Fruit fly (Drosophila melanogaster): ENCODE results near the gene Nnk.

Gene Nnk

dm6 chr3R:17809014-17809413, 4.0 kb upstream of the Nnk start, which contains the start of gene Odj:
Gene Odj, minus strand, starts transcription at chr3R:17809222.
- no peak for TF ChIP-seq ey (GFP tag; optimal IDR thresholded peaks at IDR 0.05)
- TF ChIP-seq OdsH (GFP tag; optimal IDR thresholded peaks at IDR 0.05): no peak
- TF ChIP-seq rgr (GFP tag; optimal IDR thresholded peaks at IDR 0.05): no peak
- no peak for TF ChIP-seq fru (GFP tag; optimal IDR thresholded peaks at IDR 0.05)
- peak; percentile 72 for TF ChIP-seq Hr83 (GFP tag; optimal IDR thresholded peaks at IDR 0.05; ENCODE audit: poor library complexity, severe bottlenecking)
- no peak for TF ChIP-seq pan (optimal IDR thresholded peaks at IDR 0.05)

- TF ChIP-seq CG9705 (GFP tag; optimal IDR thresholded peaks at IDR 0.05) (no peak), N (GFP tag; optimal IDR thresholded peaks at IDR 0.05) (no peak), Dif (GFP tag; optimal IDR thresholded peaks at IDR 0.05; ENCODE audit: partially characterized antibody) (no peak), dl (GFP tag; optimal IDR thresholded peaks at IDR 0.05; ENCODE audit: insufficient read depth in 1 of 2, partially characterized antibody in 2 of 2) (no peak), Rel (GFP tag; optimal IDR thresholded peaks at IDR 0.05) (no peak), Rel (tag; optimal IDR thresholded peaks at IDR 0.05) (no peak), Hr78 (GFP tag; optimal IDR thresholded peaks at IDR 0.05) (no peak), sv (GFP tag; optimal IDR thresholded peaks at IDR 0.05) (no peak), h (GFP tag; optimal IDR thresholded peaks at IDR 0.05) (no peak)
These were observed 2.1 kb upstream of the Nnk start, which contains the start of gene CG17801 for dm6 chr3R:17807035-17807606. Gene CG17801, minus strand, starts transcription at chr3R:17807085.

dm6 chr3R:17803025-17803424, 2.0 kb downstream of the Nnk start, which contains the start of gene CG17806:
Gene CG17806, minus strand, starts transcription at chr3R:17803260.
- TF ChIP-seq brk (GFP tag; optimal IDR thresholded peaks at IDR 0.05): no peak
- no peak for TF ChIP-seq N (GFP tag; optimal IDR thresholded peaks at IDR 0.05)
- TF ChIP-seq Rel (GFP tag; optimal IDR thresholded peaks at IDR 0.05): no peak
- TF ChIP-seq Rel (tag; optimal IDR thresholded peaks at IDR 0.05): no peak
- peak; percentile 8 for TF ChIP-seq Myc (optimal IDR thresholded peaks at IDR 0.05)

- TF ChIP-seq sv (GFP tag; optimal IDR thresholded peaks at IDR 0.05): no peak
- no peak for TF ChIP-seq dl (GFP tag; optimal IDR thresholded peaks at IDR 0.05; ENCODE audit: insufficient read depth in 1 of 2, partially characterized antibody in 2 of 2)
- TF ChIP-seq rgr (GFP tag; optimal IDR thresholded peaks at IDR 0.05): no peak
- no peak for TF ChIP-seq dsf (GFP tag; optimal IDR thresholded peaks at IDR 0.05; ENCODE audit: borderline replicate concordance)
- TF ChIP-seq Hr83 (GFP tag; optimal IDR thresholded peaks at IDR 0.05; ENCODE audit: poor library complexity, severe bottlenecking): no peak
- TF ChIP-seq Rel (GFP tag; optimal IDR thresholded peaks at IDR 0.05): no peak
- no peak for TF ChIP-seq Rel (tag; optimal IDR thresholded peaks at IDR 0.05)
- TF ChIP-seq GATAd (GFP tag; optimal IDR thresholded peaks at IDR 0.05): no peak
- TF ChIP-seq Mio (GFP tag; optimal IDR thresholded peaks at IDR 0.05): no peak
- TF ChIP-seq OdsH (GFP tag; optimal IDR thresholded peaks at IDR 0.05): no peak
- no peak for TF ChIP-seq fru (GFP tag; optimal IDR thresholded peaks at IDR 0.05)
- TF ChIP-seq Myc (optimal IDR thresholded peaks at IDR 0.05): no peak
- TF ChIP-seq jim (GFP tag; optimal IDR thresholded peaks at IDR 0.05): no peak
- TF ChIP-seq Dif (GFP tag; optimal IDR thresholded peaks at IDR 0.05; ENCODE audit: partially characterized antibody): no peak
- TF ChIP-seq foxo (GFP tag; optimal IDR thresholded peaks at IDR 0.05): no peak
- TF ChIP-seq CG32264 (GFP tag; optimal IDR thresholded peaks at IDR 0.05): no peak
- TF ChIP-seq ey (GFP tag; optimal IDR thresholded peaks at IDR 0.05): no peak
- TF ChIP-seq Sp1 (GFP tag; optimal IDR thresholded peaks at IDR 0.05): no peak
- TF ChIP-seq tai (GFP tag; optimal IDR thresholded peaks at IDR 0.05): no peak
These were observed 3.8 kb downstream of the Nnk start, which contains the start of gene CG17803 for dm6 chr3R:17801264-17801663. Gene CG17803, minus strand, starts transcription at chr3R:17801512.

dm6 chr3R:17798211-17798737, 6.8 kb downstream of the Nnk start, which contains the start of gene CG7379:
Gene CG7379, minus strand, starts transcription at chr3R:17798304.
- TF ChIP-seq rgr (GFP tag; optimal IDR thresholded peaks at IDR 0.05) (peak; percentile 94), fru (GFP tag; optimal IDR thresholded peaks at IDR 0.05) (peak; percentile 91), Sp1 (GFP tag; optimal IDR thresholded peaks at IDR 0.05) (peak; percentile 80), sv (GFP tag; optimal IDR thresholded peaks at IDR 0.05) (peak; percentile 85), CG32264 (GFP tag; optimal IDR thresholded peaks at IDR 0.05) (peak; percentile 82), OdsH (GFP tag; optimal IDR thresholded peaks at IDR 0.05) (peak; percentile 92), lola (GFP tag; optimal IDR thresholded peaks at IDR 0.05) (no peak), ey (GFP tag; optimal IDR thresholded peaks at IDR 0.05) (peak; percentile 84), Jra (GFP tag; optimal IDR thresholded peaks at IDR 0.05) (peak; percentile 95), h (GFP tag; optimal IDR thresholded peaks at IDR 0.05) (peak; percentile 95), GATAd (GFP tag; optimal IDR thresholded peaks at IDR 0.05) (peak; percentile 80), Vsx2 (GFP tag; optimal IDR thresholded peaks at IDR 0.05; ENCODE audit: partially characterized antibody) (no peak), sage (GFP tag; optimal IDR thresholded peaks at IDR 0.05) (peak; percentile 86), Hnf4 (GFP tag; optimal IDR thresholded peaks at IDR 0.05) (peak; percentile 98), psq (GFP tag; optimal IDR thresholded peaks at IDR 0.05) (peak; percentile 88), N (GFP tag; optimal IDR thresholded peaks at IDR 0.05) (peak; percentile 38), Rel (GFP tag; optimal IDR thresholded peaks at IDR 0.05) (peak; percentile 42), Rel (tag; optimal IDR thresholded peaks at IDR 0.05) (peak; percentile 53), brk (GFP tag; optimal IDR thresholded peaks at IDR 0.05) (no peak), CG9705 (GFP tag; optimal IDR thresholded peaks at IDR 0.05) (peak; percentile 83), dsf (GFP tag; optimal IDR thresholded peaks at IDR 0.05; ENCODE audit: borderline replicate concordance) (peak; percentile 86), foxo (GFP tag; optimal IDR thresholded peaks at IDR 0.05) (peak; percentile 54 to 96), Myc (optimal IDR thresholded peaks at IDR 0.05) (peak; percentile 82), Dfd (GFP tag; optimal IDR thresholded peaks at IDR 0.05) (no peak), dmrt93B (GFP tag; optimal IDR thresholded peaks at IDR 0.05) (peak; percentile 86), tai (GFP tag; optimal IDR thresholded peaks at IDR 0.05) (no peak), HLH106 (tag; optimal IDR thresholded peaks at IDR 0.05) (peak; percentile 79), dl (GFP tag; optimal IDR thresholded peaks at IDR 0.05; ENCODE audit: insufficient read depth in 1 of 2, partially characterized antibody in 2 of 2) (no peak), CrebA (GFP tag; optimal IDR thresholded peaks at IDR 0.05; ENCODE audit: borderline replicate concordance) (no peak), Mio (GFP tag; optimal IDR thresholded peaks at IDR 0.05) (peak; percentile 80), Hr83 (GFP tag; optimal IDR thresholded peaks at IDR 0.05; ENCODE audit: poor library complexity, severe bottlenecking) (peak; percentile 97)
